Fruit fly (Drosophila melanogaster): ENCODE measurements around the gene tld.

tld gene

DNA sequence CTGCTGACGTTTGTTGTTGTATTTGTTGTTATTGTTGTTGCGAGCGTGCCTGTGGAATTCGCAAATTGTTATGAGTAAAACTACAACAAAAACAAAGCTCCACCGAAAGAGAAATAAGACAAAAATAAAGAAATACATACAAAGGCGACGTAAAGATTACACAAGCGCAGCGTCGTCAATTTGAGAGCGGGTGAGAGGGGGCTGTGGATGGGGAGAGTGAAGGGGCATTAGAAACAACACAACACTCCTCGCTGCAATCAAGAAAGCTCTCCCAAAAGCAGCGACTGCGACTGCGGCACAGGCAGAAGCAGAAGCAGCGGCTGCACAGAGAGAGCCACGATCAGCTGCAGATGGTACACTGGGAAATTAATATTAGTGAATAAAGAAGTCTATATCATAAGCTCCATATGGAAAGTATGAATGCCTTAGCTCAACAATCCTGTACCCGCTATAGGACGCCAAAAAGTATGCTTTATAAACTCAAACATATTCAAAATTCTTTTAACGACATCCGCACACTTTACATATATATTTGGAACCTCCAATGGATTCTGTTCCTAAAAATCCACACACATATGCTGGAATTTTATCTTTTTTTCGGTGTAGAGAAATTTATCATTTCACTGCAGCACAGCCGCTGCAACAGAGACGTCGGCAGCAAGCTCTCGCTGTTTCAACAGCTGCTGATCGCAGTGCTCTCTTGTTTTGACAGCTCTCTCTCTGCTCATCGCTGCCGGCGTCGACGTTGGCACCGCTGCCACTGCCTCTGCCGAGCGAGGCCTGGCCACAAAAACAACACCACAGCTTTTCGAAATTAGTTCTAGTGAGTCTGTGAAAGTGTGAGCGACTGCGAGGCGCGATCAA lies 19.2 kb downstream of the tld start, which contains the start of gene CG13631 (continued):
- TF ChIP-seq Rx (GFP tag; IDR thresholded peaks at IDR 0.05) (peak; percentile 88), CG30431 (GFP tag; optimal IDR thresholded peaks at IDR 0.05) (peak; percentile 93), Deaf1 (tag; optimal IDR thresholded peaks at IDR 0.05) (peak; percentile 67), nerfin-1 (tag; optimal IDR thresholded peaks at IDR 0.05) (peak; percentile 96), CG14667 (GFP tag; IDR thresholded peaks at IDR 0.05) (peak; percentile 87), CHES-1-like (GFP tag; optimal IDR thresholded peaks at IDR 0.05) (peak; percentile 84), Asciz (GFP tag; optimal IDR thresholded peaks at IDR 0.05) (peak; percentile 96), Bgb (GFP tag; IDR thresholded peaks at IDR 0.05; ENCODE audit: partially characterized antibody) (no peak), CG5180 (GFP tag; optimal IDR thresholded peaks at IDR 0.05) (peak; percentile 79), Jarid2 (GFP tag; optimal IDR thresholded peaks at IDR 0.05) (peak; percentile 16), CG17385 (GFP tag; optimal IDR thresholded peaks at IDR 0.05) (peak; percentile 89), lbe (GFP tag; optimal IDR thresholded peaks at IDR 0.05) (peak; percentile 89), Dp (GFP tag; optimal IDR thresholded peaks at IDR 0.05) (no peak), salm (tag; optimal IDR thresholded peaks at IDR 0.05) (peak; percentile 90), Hsf (GFP tag; optimal IDR thresholded peaks at IDR 0.05) (peak; percentile 96), bab2 (GFP tag; optimal IDR thresholded peaks at IDR 0.05) (peak; percentile 94), CG10979 (tag; optimal IDR thresholded peaks at IDR 0.05) (peak; percentile 98), Scr (GFP tag; IDR thresholded peaks at IDR 0.05; ENCODE audit: partially characterized antibody) (no peak), pita (GFP tag; optimal IDR thresholded peaks at IDR 0.05) (no peak), CG9932 (GFP tag; IDR thresholded peaks at IDR 0.05) (0 out of 2 replicates have a peak, but pooled peaks have one; percentile 12), CG10462 (GFP tag; optimal IDR thresholded peaks at IDR 0.05) (peak; percentile 96), sisA (GFP tag; IDR thresholded peaks at IDR 0.05) (peak; percentile 97), CG13287 (GFP tag; IDR thresholded peaks at IDR 0.05; ENCODE audit: partially characterized antibody) (no peak; the same call in 1 of the 2 replicates), CG15011 (GFP tag; optimal IDR thresholded peaks at IDR 0.05) (peak; percentile 78), CG15269 (tag; optimal IDR thresholded peaks at IDR 0.05) (peak; percentile 91), Nf-YC (tag; optimal IDR thresholded peaks at IDR 0.05) (peak; percentile 74), CG16779 (GFP tag; IDR thresholded peaks at IDR 0.05) (no peak), Doc2 (GFP tag; IDR thresholded peaks at IDR 0.05) (peak; percentile 69), gce (GFP tag; IDR thresholded peaks at IDR 0.05) (peak; percentile 84), CG12769 (tag; optimal IDR thresholded peaks at IDR 0.05) (peak; percentile 26), CG18619 (GFP tag; optimal IDR thresholded peaks at IDR 0.05) (peak; percentile 91), schlank (tag; optimal IDR thresholded peaks at IDR 0.05) (peak; percentile 2), da (GFP tag; optimal IDR thresholded peaks at IDR 0.05) (peak; percentile 72), NC2α (GFP tag; optimal IDR thresholded peaks at IDR 0.05) (peak; percentile 84), gfzf (GFP tag; optimal IDR thresholded peaks at IDR 0.05) (peak; percentile 3), CG30020 (tag; optimal IDR thresholded peaks at IDR 0.05) (peak; percentile 78), CG7745 (tag; optimal IDR thresholded peaks at IDR 0.05) (no peak), CG7372 (GFP tag; IDR thresholded peaks at IDR 0.05) (peak; percentile 83), Fer2 (tag; optimal IDR thresholded peaks at IDR 0.05) (peak; percentile 61), phol (tag; optimal IDR thresholded peaks at IDR 0.05) (peak; percentile 98), hbn (GFP tag; IDR thresholded peaks at IDR 0.05; ENCODE audit: partially characterized antibody) (no peak), CG10543 (GFP tag; optimal IDR thresholded peaks at IDR 0.05) (peak; percentile 55), CG2678 (tag; optimal IDR thresholded peaks at IDR 0.05) (peak; percentile 96), CG30403 (GFP tag; optimal IDR thresholded peaks at IDR 0.05) (peak; percentile 98), tna (GFP tag; IDR thresholded peaks at IDR 0.05; ENCODE audit: partially characterized antibody) (no peak), onecut (GFP tag; IDR thresholded peaks at IDR 0.05) (peak; percentile 82), ab (GFP tag; optimal IDR thresholded peaks at IDR 0.05) (peak; percentile 87), Hmx (GFP tag; optimal IDR thresholded peaks at IDR 0.05) (peak; percentile 59)

All from whole organism, embryonic.